Fruit fly (Drosophila melanogaster): Measurements from ENCODE around the gene CG42556.
A peak's percentile ranks its signal among the peaks of the same experiment; 100 is the strongest.

The CG42556 gene

dm6 chr2L:16889608-16890007, at the start of gene CG42556:
CG42556 (plus strand) TSS chr2L:16889908.
- TF ChIP-seq CG34224 (GFP tag; IDR thresholded peaks at IDR 0.05; ENCODE audit: partially characterized antibody) (no peak), nau (GFP tag; optimal IDR thresholded peaks at IDR 0.05) (no peak), CG15514 (GFP tag; optimal IDR thresholded peaks at IDR 0.05) (no peak), schlank (tag; optimal IDR thresholded peaks at IDR 0.05) (no peak), CG32767 (GFP tag; IDR thresholded peaks at IDR 0.05) (no peak), CG1233 (GFP tag; optimal IDR thresholded peaks at IDR 0.05) (no peak), stwl (tag; optimal IDR thresholded peaks at IDR 0.05) (no peak), twi (tag; optimal IDR thresholded peaks at IDR 0.05) (no peak), CG4707 (GFP tag; optimal IDR thresholded peaks at IDR 0.05) (no peak), CG10543 (GFP tag; optimal IDR thresholded peaks at IDR 0.05) (no peak), Ssrp (tag; optimal IDR thresholded peaks at IDR 0.05) (no peak), ssp (GFP tag; IDR thresholded peaks at IDR 0.05) (no peak), CG11247 (GFP tag; IDR thresholded peaks at IDR 0.05) (no peak), psq (GFP tag; optimal IDR thresholded peaks at IDR 0.05) (no peak), tup (GFP tag; optimal IDR thresholded peaks at IDR 0.05) (no peak), ewg (GFP tag; optimal IDR thresholded peaks at IDR 0.05) (no peak), Oli (tag; optimal IDR thresholded peaks at IDR 0.05) (no peak), cato (GFP tag; optimal IDR thresholded peaks at IDR 0.05; ENCODE audit: borderline replicate concordance) (no peak), CG30431 (GFP tag; optimal IDR thresholded peaks at IDR 0.05) (no peak)

dm6 chr2L:16842505-16842904, 47.2 kb upstream of the CG42556 start:
- no peak for TF ChIP-seq kni (GFP tag; optimal IDR thresholded peaks at IDR 0.05)
- TF ChIP-seq CG1792 (GFP tag; optimal IDR thresholded peaks at IDR 0.05), result no peak
- TF ChIP-seq B-H1 (GFP tag; IDR thresholded peaks at IDR 0.05), result no peak
- no peak for TF ChIP-seq CG12219 (GFP tag; optimal IDR thresholded peaks at IDR 0.05)
- TF ChIP-seq shn (GFP tag; optimal IDR thresholded peaks at IDR 0.05), result no peak
- no peak for TF ChIP-seq CG15269 (tag; optimal IDR thresholded peaks at IDR 0.05)
- no peak for TF ChIP-seq CG5245 (GFP tag; optimal IDR thresholded peaks at IDR 0.05)
- TF ChIP-seq h (optimal IDR thresholded peaks at IDR 0.05), result no peak
- no peak for TF ChIP-seq chn (GFP tag; optimal IDR thresholded peaks at IDR 0.05)
- no peak for TF ChIP-seq CTCF (GFP tag; optimal IDR thresholded peaks at IDR 0.05)
- TF ChIP-seq sob (GFP tag; IDR thresholded peaks at IDR 0.05), result no peak
- TF ChIP-seq dm (GFP tag; optimal IDR thresholded peaks at IDR 0.05), result no peak
- no peak for TF ChIP-seq Ets65A (GFP tag)
- no peak for TF ChIP-seq phol (tag; optimal IDR thresholded peaks at IDR 0.05)
- no peak for TF ChIP-seq cas (GFP tag; IDR thresholded peaks at IDR 0.05)

dm6 chr2L:16843336-16843735, 46.4 kb upstream of the CG42556 start:
- TF ChIP-seq Hsf (GFP tag; optimal IDR thresholded peaks at IDR 0.05), result no peak
- no peak for TF ChIP-seq bsh (GFP tag; optimal IDR thresholded peaks at IDR 0.05)
- TF ChIP-seq kah (GFP tag; optimal IDR thresholded peaks at IDR 0.05), result no peak
- no peak for TF ChIP-seq crol (GFP tag; IDR thresholded peaks at IDR 0.05)
- no peak for TF ChIP-seq CG17568 (GFP tag; optimal IDR thresholded peaks at IDR 0.05)
- TF ChIP-seq zf30C (GFP tag; optimal IDR thresholded peaks at IDR 0.05), result no peak
- no peak for TF ChIP-seq CG7963 (GFP tag; IDR thresholded peaks at IDR 0.05; ENCODE audit: partially characterized antibody)
- peak; percentile 80 for TF ChIP-seq Ets65A (GFP tag)
- TF ChIP-seq Drgx (GFP tag; IDR thresholded peaks at IDR 0.05), result 0 out of 2 replicates have a peak, but pooled peaks have one; percentile 51
- no peak for TF ChIP-seq CG10979 (tag; optimal IDR thresholded peaks at IDR 0.05)
- no peak for TF ChIP-seq Usf (GFP tag; optimal IDR thresholded peaks at IDR 0.05)
- TF ChIP-seq ERR (GFP tag; optimal IDR thresholded peaks at IDR 0.05), result no peak
- TF ChIP-seq tna (GFP tag; IDR thresholded peaks at IDR 0.05; ENCODE audit: partially characterized antibody), result no peak
- no peak for TF ChIP-seq CG34422 (GFP tag; IDR thresholded peaks at IDR 0.05)
- no peak for TF ChIP-seq dm (GFP tag; optimal IDR thresholded peaks at IDR 0.05)
- no peak for TF ChIP-seq esg (GFP tag; conservative IDR thresholded peaks at IDR 0.05)
